Worm (Caenorhabditis elegans) whole organism, late embryonic: Measurements from ENCODE around the gene maph-1.3.

Experiments
- C38D4.7 ChIP-seq: fragments of 200-800 bp; sonication (Bioruptor generic); optimal IDR thresholded peaks from 2 replicates; lab custom pipeline; 2018; ENCODE audit warnings: mild to moderate bottlenecking, missing genetic modification characterization, moderate library complexity, missing compliant biosample characterization
- F13H6.1 ChIP-seq: sonication (generic microtip); optimal IDR thresholded peaks from 2 replicates; lab custom pipeline; 2016; ENCODE audit warnings: missing genetic modification characterization, missing compliant biosample characterization
- K02D7.2 ChIP-seq: sonication (generic microtip); optimal IDR thresholded peaks from 2 replicates; lab custom pipeline; 2017; ENCODE audit warnings: mild to moderate bottlenecking, missing genetic modification characterization, missing compliant biosample characterization
- T23F11.4 ChIP-seq: fragments of 200-800 bp; sonication (Bioruptor generic); optimal IDR thresholded peaks from 2 replicates; lab custom pipeline; 2018; ENCODE audit warnings: mild to moderate bottlenecking, missing genetic modification characterization, missing compliant biosample characterization
- Y22D7AL.16 ChIP-seq: sonication (generic microtip); optimal IDR thresholded peaks from 2 replicates; lab custom pipeline; 2016; ENCODE audit warnings: missing genetic modification characterization, missing compliant biosample characterization
- ahr-1 ChIP-seq: sonication (generic microtip); optimal IDR thresholded peaks from 2 replicates; lab custom pipeline; 2016; ENCODE audit warnings: missing genetic modification characterization, missing compliant biosample characterization
- ama-1 ChIP-seq: fragments of 150-350 bp; optimal IDR thresholded peaks from 2 replicates; lab custom pipeline; 2014
- ceh-18 ChIP-seq: sonication (generic microtip); optimal IDR thresholded peaks from 2 replicates; lab custom pipeline; 2016; ENCODE audit warnings: missing genetic modification characterization, missing compliant biosample characterization
- ceh-19 ChIP-seq: fragments of 200-800 bp; sonication (Bioruptor generic); optimal IDR thresholded peaks from 2 replicates; lab custom pipeline; 2018; ENCODE audit warnings: mild to moderate bottlenecking, missing genetic modification characterization, missing compliant biosample characterization
- ceh-2 ChIP-seq: sonication (generic microtip); optimal IDR thresholded peaks from 2 replicates; lab custom pipeline; 2016; ENCODE audit warnings: missing genotype, missing genetic modification characterization, missing compliant biosample characterization
- ceh-22 ChIP-seq: sonication (generic microtip); optimal IDR thresholded peaks from 2 replicates; lab custom pipeline; 2017; ENCODE audit warnings: missing biosample characterization, missing genetic modification characterization
- ceh-24 ChIP-seq: sonication (generic microtip); optimal IDR thresholded peaks from 2 replicates; lab custom pipeline; 2016; ENCODE audit warnings: mild to moderate bottlenecking, missing genetic modification characterization, missing compliant biosample characterization
- ceh-30 ChIP-seq: fragments of 150-350 bp; optimal IDR thresholded peaks from 2 replicates; lab custom pipeline; 2014; ENCODE audit warnings: missing biosample characterization, missing genetic modification characterization
- ceh-34 ChIP-seq: sonication (generic microtip); optimal IDR thresholded peaks from 2 replicates; lab custom pipeline; 2016; ENCODE audit warnings: mild to moderate bottlenecking, missing genetic modification characterization, missing compliant biosample characterization
- che-1 ChIP-seq: sonication (generic microtip); optimal IDR thresholded peaks from 2 replicates; lab custom pipeline; 2016; ENCODE audit warnings: mild to moderate bottlenecking, missing genetic modification characterization, missing compliant biosample characterization
- elt-2 ChIP-seq: sonication (generic microtip); optimal IDR thresholded peaks from 2 replicates; lab custom pipeline; 2016; ENCODE audit warnings: missing genetic modification reagents, missing genetic modification characterization, missing compliant biosample characterization
- elt-4 ChIP-seq: sonication (generic microtip); optimal IDR thresholded peaks from 2 replicates; lab custom pipeline; 2016; ENCODE audit warnings: missing genetic modification characterization, missing compliant biosample characterization
- eyg-1 ChIP-seq: sonication (generic microtip); optimal IDR thresholded peaks from 2 replicates; lab custom pipeline; 2016; ENCODE audit warnings: missing genotype, missing genetic modification characterization, missing compliant biosample characterization
- fax-1 ChIP-seq: sonication (generic microtip); optimal IDR thresholded peaks from 2 replicates; lab custom pipeline; 2016; ENCODE audit warnings: missing genotype, missing genetic modification characterization, missing compliant biosample characterization
- fkh-10 ChIP-seq: fragments of 150-350 bp; optimal IDR thresholded peaks from 2 replicates; lab custom pipeline; 2014; ENCODE audit warnings: missing biosample characterization, missing genetic modification reagents, missing genetic modification characterization
- gmeb-2 ChIP-seq: sonication (generic microtip); optimal IDR thresholded peaks from 2 replicates; lab custom pipeline; 2016; ENCODE audit warnings: missing genetic modification characterization, inconsistent platforms, missing compliant biosample characterization
- hlh-13 ChIP-seq: fragments of 200-800 bp; sonication (Bioruptor generic); optimal IDR thresholded peaks from 2 replicates; lab custom pipeline; 2018; ENCODE audit warnings: mild to moderate bottlenecking, missing genetic modification characterization, missing compliant biosample characterization
- hlh-15 ChIP-seq: sonication (generic microtip); optimal IDR thresholded peaks from 2 replicates; lab custom pipeline; 2016; ENCODE audit warnings: missing genetic modification characterization, missing compliant biosample characterization
- hlh-8 ChIP-seq: sonication (generic microtip); optimal IDR thresholded peaks from 2 replicates; lab custom pipeline; 2016; ENCODE audit warnings: missing genotype, missing genetic modification characterization, missing compliant biosample characterization
- lim-6 ChIP-seq: sonication (generic microtip); optimal IDR thresholded peaks from 2 replicates; lab custom pipeline; 2016; ENCODE audit warnings: missing genetic modification characterization, missing compliant biosample characterization
- madf-2 ChIP-seq: sonication (generic microtip); optimal IDR thresholded peaks from 2 replicates; lab custom pipeline; 2017; ENCODE audit warnings: missing genetic modification characterization, missing compliant biosample characterization
- nhr-11 ChIP-seq: fragments of 150-350 bp; optimal IDR thresholded peaks from 2 replicates; lab custom pipeline; 2014; ENCODE audit warnings: missing biosample characterization, missing genetic modification characterization
- npax-4 ChIP-seq: sonication (generic microtip); optimal IDR thresholded peaks from 2 replicates; lab custom pipeline; 2016; ENCODE audit warnings: missing genetic modification characterization, missing compliant biosample characterization
- odd-2 ChIP-seq: sonication (generic microtip); optimal IDR thresholded peaks from 2 replicates; lab custom pipeline; 2017; ENCODE audit warnings: antibody characterized with exemption, mild to moderate bottlenecking, missing genetic modification characterization, missing compliant biosample characterization
- pag-3 ChIP-seq: sonication (generic microtip); optimal IDR thresholded peaks from 2 replicates; lab custom pipeline; 2016; ENCODE audit warnings: missing compliant biosample characterization, missing genetic modification characterization, borderline replicate concordance
- pat-9 ChIP-seq: fragments of 200-800 bp; sonication (Bioruptor generic); optimal IDR thresholded peaks from 2 replicates; lab custom pipeline; 2018; ENCODE audit warnings: mild to moderate bottlenecking, missing genetic modification characterization, moderate library complexity, missing compliant biosample characterization
- pax-1 ChIP-seq: fragments of 150-350 bp; optimal IDR thresholded peaks from 2 replicates; lab custom pipeline; 2014; ENCODE audit warnings: missing biosample characterization, missing genetic modification characterization
- pha-2 ChIP-seq: sonication (generic microtip); optimal IDR thresholded peaks from 2 replicates; lab custom pipeline; 2017; ENCODE audit warnings: mild to moderate bottlenecking, missing genetic modification characterization, missing compliant biosample characterization
- pha-4 ChIP-seq: fragments of 150-350 bp; optimal IDR thresholded peaks from 2 replicates; lab custom pipeline; 2018; ENCODE audit warnings: missing biosample characterization, missing genetic modification reagents, missing genetic modification characterization
- pqm-1 ChIP-seq: sonication (generic microtip); optimal IDR thresholded peaks from 2 replicates; lab custom pipeline; 2016; ENCODE audit warnings: missing genetic modification characterization, missing compliant biosample characterization
- pros-1 ChIP-seq: fragments of 150-350 bp; optimal IDR thresholded peaks from 2 replicates; lab custom pipeline; 2014; ENCODE audit warnings: missing biosample characterization, missing genetic modification reagents, missing genetic modification characterization
- ref-2 ChIP-seq: sonication (generic microtip); optimal IDR thresholded peaks from 2 replicates; lab custom pipeline; 2016; ENCODE audit warnings: missing genetic modification characterization, missing compliant biosample characterization
- rnt-1 ChIP-seq: sonication (generic microtip); optimal IDR thresholded peaks from 2 replicates; lab custom pipeline; 2016; ENCODE audit warnings: missing genetic modification characterization, missing compliant biosample characterization
- sdc-2 ChIP-seq: sonication (generic microtip); optimal IDR thresholded peaks from 2 replicates; lab custom pipeline; 2016; ENCODE audit warnings: missing genotype, missing genetic modification characterization, missing compliant biosample characterization
- sox-4 ChIP-seq: sonication (generic microtip); optimal IDR thresholded peaks from 2 replicates; lab custom pipeline; 2017; ENCODE audit warnings: mild to moderate bottlenecking, missing genetic modification characterization, inconsistent platforms, missing compliant biosample characterization
- syd-9 ChIP-seq: sonication (generic microtip); optimal IDR thresholded peaks from 2 replicates; lab custom pipeline; 2016; ENCODE audit warnings: mild to moderate bottlenecking, missing genetic modification characterization, moderate library complexity, missing compliant biosample characterization
- tbx-2 ChIP-seq: sonication (generic microtip); optimal IDR thresholded peaks from 2 replicates; lab custom pipeline; 2016; ENCODE audit warnings: missing genetic modification characterization, missing compliant biosample characterization
- tbx-7 ChIP-seq: sonication (generic microtip); optimal IDR thresholded peaks from 2 replicates; lab custom pipeline; 2016; ENCODE audit warnings: missing genotype, missing genetic modification characterization, missing compliant biosample characterization
- unc-42 ChIP-seq: sonication (generic microtip); optimal IDR thresholded peaks from 2 replicates; lab custom pipeline; 2016; ENCODE audit warnings: missing genotype, missing genetic modification characterization, missing compliant biosample characterization
- unc-55 ChIP-seq: sonication (generic microtip); optimal IDR thresholded peaks from 2 replicates; lab custom pipeline; 2017; ENCODE audit warnings: missing biosample characterization, missing genetic modification reagents, missing genetic modification characterization
- unc-86 ChIP-seq: sonication (generic microtip); optimal IDR thresholded peaks from 2 replicates; lab custom pipeline; 2016; ENCODE audit warnings: missing genetic modification characterization, missing compliant biosample characterization
- zip-5 ChIP-seq: sonication (generic microtip); optimal IDR thresholded peaks from 2 replicates; lab custom pipeline; 2016; ENCODE audit warnings: missing genetic modification characterization, missing compliant biosample characterization

maph-1.3 gene

DNA sequence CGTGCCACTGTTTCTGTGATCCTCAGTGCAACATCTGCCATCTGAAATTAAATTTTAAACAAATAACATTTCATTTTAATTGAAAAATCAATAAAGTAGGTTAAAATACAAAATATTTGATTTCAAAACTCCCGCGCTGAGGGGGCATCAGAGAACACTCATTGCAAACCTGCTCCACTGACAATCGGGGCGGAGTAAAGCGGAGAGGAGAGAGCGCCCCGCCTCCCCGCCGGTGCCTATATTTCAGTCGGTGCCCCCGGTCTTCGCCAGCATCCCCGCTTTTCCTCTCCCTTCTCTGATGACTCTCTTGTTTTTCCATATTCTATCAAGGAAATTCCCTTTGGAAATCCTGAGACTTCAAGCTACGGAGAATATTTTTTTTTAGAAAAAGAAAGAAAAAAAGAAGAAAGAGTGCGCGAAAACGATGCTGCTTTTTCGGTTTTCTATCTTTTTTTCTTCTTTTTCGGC lies 18.3 kb downstream of the maph-1.3 start, which contains the start of gene brc-1 (continued):
- TF ChIP-seq madf-2 (tag; lab: Kevin White, UChicago), result no peak
- TF ChIP-seq tbx-7 (tag; lab: Kevin White, UChicago), result no peak
- TF ChIP-seq unc-55, result peak; percentile 21
- peak; percentile 11 for TF ChIP-seq hlh-15
- peak; percentile 85 for TF ChIP-seq ceh-18 (tag; lab: Kevin White, UChicago)
- TF ChIP-seq ceh-2 (tag; lab: Kevin White, UChicago), result no peak
- peak; percentile 54 for TF ChIP-seq ceh-19
- TF ChIP-seq pag-3 (tag; lab: Kevin White, UChicago), result no peak
- peak; percentile 17 for TF ChIP-seq elt-2
- TF ChIP-seq ama-1 (lab: Kevin White, UChicago), result no peak
- TF ChIP-seq hlh-13, result no peak
- TF ChIP-seq npax-4 (tag; lab: Kevin White, UChicago), result no peak
- peak; percentile 50 for TF ChIP-seq unc-86
- TF ChIP-seq nhr-11 (tag; lab: Kevin White, UChicago), result no peak
- TF ChIP-seq pha-2 (tag; lab: Kevin White, UChicago), result no peak
- TF ChIP-seq fax-1, result no peak
- TF ChIP-seq K02D7.2 (tag; lab: Kevin White, UChicago), result no peak
- peak; percentile 13 for TF ChIP-seq fkh-10
- TF ChIP-seq F13H6.1 (tag; lab: Kevin White, UChicago), result no peak
- TF ChIP-seq rnt-1 (tag; lab: Kevin White, UChicago), result peak; percentile 44
- TF ChIP-seq ceh-22, result no peak
- TF ChIP-seq ceh-30 (tag; lab: Kevin White, UChicago), result peak; percentile 38
- peak; percentile 28 for TF ChIP-seq T23F11.4 (GFP tag; lab: Kevin White, UChicago)
- TF ChIP-seq C38D4.7 (GFP tag; lab: Kevin White, UChicago), result no peak
- peak; percentile 54 for TF ChIP-seq ref-2 (tag; lab: Kevin White, UChicago)
- TF ChIP-seq zip-5, result no peak
- TF ChIP-seq eyg-1 (tag; lab: Kevin White, UChicago), result no peak
- TF ChIP-seq lim-6 (tag; lab: Kevin White, UChicago), result no peak
- no peak for TF ChIP-seq Y22D7AL.16 (tag; lab: Kevin White, UChicago)
- no peak for TF ChIP-seq pha-4 (tag; lab: Kevin White, UChicago)
- TF ChIP-seq sdc-2 (tag; lab: Kevin White, UChicago), result peak; percentile 10
- TF ChIP-seq ceh-34 (tag; lab: Kevin White, UChicago), result peak; percentile 77
- no peak for TF ChIP-seq odd-2 (tag; lab: Kevin White, UChicago)
- peak; percentile 31 for TF ChIP-seq sox-4 (tag; lab: Kevin White, UChicago)
- TF ChIP-seq pqm-1 (tag; lab: Kevin White, UChicago), result no peak

DNA sequence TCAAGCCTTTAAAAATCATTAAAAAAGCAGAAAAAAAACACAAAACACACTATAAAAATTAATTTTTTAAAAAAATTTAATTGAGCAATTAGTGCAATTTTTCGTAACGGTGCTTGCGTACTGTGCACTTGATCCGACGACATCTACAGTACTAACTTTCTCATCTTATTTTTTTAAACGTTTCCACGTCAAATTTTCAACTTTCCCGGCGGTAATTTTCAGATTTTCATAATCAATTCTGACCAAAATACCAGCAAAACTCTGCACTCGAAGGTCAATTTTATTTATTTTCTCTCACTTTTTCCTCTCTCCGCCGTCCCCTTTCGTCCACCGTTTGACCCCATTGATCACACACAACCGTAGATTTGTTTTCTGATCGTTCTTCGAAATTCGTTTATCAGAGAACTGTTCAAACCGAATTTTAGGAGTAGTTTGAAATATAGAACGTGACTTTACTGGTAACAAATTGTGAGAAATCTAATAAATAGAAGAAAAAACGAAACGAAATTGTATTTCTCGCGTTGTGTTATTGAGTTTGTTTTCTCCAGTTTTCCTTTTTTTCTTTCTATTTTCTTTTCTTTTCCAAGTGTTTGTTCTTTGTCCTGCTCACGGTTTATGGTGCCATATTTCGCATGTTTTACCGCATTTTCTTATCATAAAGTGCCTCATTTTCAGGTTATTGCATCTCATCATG lies 19.3 kb downstream of the maph-1.3 start, which contains the start of gene acs-19:
acs-19 (plus strand) TSS at position 676 of the 694 bp plus-strand sequence.
- TF ChIP-seq ahr-1 (tag; lab: Kevin White, UChicago) (no peak), syd-9 (no peak), odd-2 (tag; lab: Kevin White, UChicago) (no peak), T23F11.4 (GFP tag; lab: Kevin White, UChicago) (no peak), hlh-8 (no peak), unc-42 (tag; lab: Kevin White, UChicago) (peak; percentile 83)

DNA sequence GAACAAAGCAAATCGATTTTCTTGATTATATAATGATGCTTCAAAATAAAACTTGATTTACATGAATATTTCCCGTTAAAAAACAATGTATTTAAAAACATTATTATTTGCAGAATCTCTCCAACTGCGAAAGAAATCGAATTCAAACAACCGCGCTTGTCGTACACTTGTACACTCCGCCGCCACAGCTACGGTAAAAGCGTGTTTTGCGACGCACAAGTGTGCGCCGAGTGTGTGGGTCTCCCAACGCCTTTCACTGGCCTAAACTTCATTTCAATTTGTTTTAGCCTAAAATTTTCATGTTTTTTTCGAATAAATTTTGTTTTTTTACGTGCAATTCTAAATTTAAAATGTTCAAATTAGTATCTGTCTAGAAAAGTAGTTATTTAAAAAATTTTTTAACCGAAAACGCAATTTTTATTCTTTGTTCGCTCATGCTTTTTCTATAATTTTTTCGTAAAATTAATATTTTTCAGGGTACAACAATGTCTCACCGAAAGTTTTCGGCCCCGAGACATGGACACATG lies 22.7 kb downstream of the maph-1.3 start, which contains the start of gene rpl-3:
rpl-3 (plus strand) TSS at position 477 of the 527 bp plus-strand sequence.
- TF ChIP-seq T23F11.4 (GFP tag; lab: Kevin White, UChicago), result peak; percentile 98
- TF ChIP-seq hlh-15, result peak; percentile 81
- TF ChIP-seq unc-86, result peak; percentile 99
- peak; percentile 98 for TF ChIP-seq syd-9
- peak; percentile 81 for TF ChIP-seq che-1 (tag; lab: Kevin White, UChicago)
- TF ChIP-seq elt-4 (tag; lab: Kevin White, UChicago), result no peak
- peak; percentile 99 for TF ChIP-seq pat-9 (tag; lab: Kevin White, UChicago)
- peak; percentile 96 for TF ChIP-seq gmeb-2 (tag; lab: Kevin White, UChicago)
- peak; percentile 100 for TF ChIP-seq rnt-1 (tag; lab: Kevin White, UChicago)
- peak; percentile 98 for TF ChIP-seq ceh-30 (tag; lab: Kevin White, UChicago)
- TF ChIP-seq pros-1 (tag; lab: Kevin White, UChicago), result peak; percentile 97
- TF ChIP-seq ref-2 (tag; lab: Kevin White, UChicago), result peak; percentile 100
- peak; percentile 72 for TF ChIP-seq C38D4.7 (GFP tag; lab: Kevin White, UChicago)
- peak; percentile 95 for TF ChIP-seq ceh-24 (tag; lab: Kevin White, UChicago)
- peak; percentile 96 for TF ChIP-seq nhr-11 (tag; lab: Kevin White, UChicago)
- peak; percentile 97 for TF ChIP-seq madf-2 (tag; lab: Kevin White, UChicago)
- TF ChIP-seq tbx-2 (tag; lab: Kevin White, UChicago), result peak; percentile 100
- no peak for TF ChIP-seq ama-1 (lab: Kevin White, UChicago)
- peak; percentile 96 for TF ChIP-seq ceh-19
- peak; percentile 97 for TF ChIP-seq pax-1
- peak; percentile 97 for TF ChIP-seq F13H6.1 (tag; lab: Kevin White, UChicago)
- TF ChIP-seq hlh-8, result peak; percentile 96
- TF ChIP-seq hlh-13, result peak; percentile 81
